Worm (Caenorhabditis elegans): ENCODE results near the gene Y75B8A.6.

ce11 chrIII:12160929-12161328 is 30.8 kb upstream of the Y75B8A.6 start:
- TF ChIP-seq lin-13 (tag; optimal IDR thresholded peaks at IDR 0.05) (no peak), unc-62 (GFP tag; optimal IDR thresholded peaks at IDR 0.05) (no peak), cnd-1 (tag; optimal IDR thresholded peaks at IDR 0.05) (no peak), zip-8 (tag; optimal IDR thresholded peaks at IDR 0.05) (no peak)
